Worm (Caenorhabditis elegans) whole organism, early embryonic: ENCODE results near the gene H06I04.3.

Experiments
- B0310.2 ChIP-seq: sonication (generic microtip); optimal IDR thresholded peaks from 2 replicates; lab custom pipeline; 2016; ENCODE audit warnings: mild to moderate bottlenecking, missing genetic modification characterization, missing compliant biosample characterization
- F13C5.2 ChIP-seq: sonication (generic microtip); optimal IDR thresholded peaks from 2 replicates; lab custom pipeline; 2017; ENCODE audit warnings: mild to moderate bottlenecking, missing genetic modification characterization, inconsistent platforms, missing compliant biosample characterization
- ama-1 ChIP-seq: fragments of 150-350 bp; optimal IDR thresholded peaks from 2 replicates; lab custom pipeline; 2014
- ceh-13 ChIP-seq: fragments of 200-800 bp; sonication (Bioruptor generic); optimal IDR thresholded peaks from 2 replicates; lab custom pipeline; 2018; ENCODE audit warnings: mild to moderate bottlenecking, missing genetic modification characterization, missing compliant biosample characterization
- ceh-36 ChIP-seq: sonication (generic microtip); optimal IDR thresholded peaks from 2 replicates; lab custom pipeline; 2016; ENCODE audit warnings: missing genetic modification characterization, inconsistent platforms, missing compliant biosample characterization
- ets-7 ChIP-seq: sonication (generic microtip); optimal IDR thresholded peaks from 2 replicates; lab custom pipeline; 2016; ENCODE audit warnings: missing genotype, missing genetic modification characterization, missing compliant biosample characterization
- flt-1 ChIP-seq: fragments of 200-800 bp; sonication (Bioruptor generic); IDR thresholded peaks from 2 replicates; pipeline ENCODE4 v1.3.6; 2022; ENCODE audit warnings: missing genetic modification characterization, missing compliant biosample characterization
- hmg-4 ChIP-seq: fragments of 200-800 bp; sonication (Bioruptor generic); optimal IDR thresholded peaks from 2 replicates; lab custom pipeline; 2018; ENCODE audit warnings: mild to moderate bottlenecking, missing genetic modification characterization, missing compliant biosample characterization
- hnd-1 ChIP-seq: sonication (generic microtip); optimal IDR thresholded peaks from 2 replicates; lab custom pipeline; 2016; ENCODE audit warnings: missing genetic modification characterization, missing compliant biosample characterization
- pes-1 ChIP-seq: fragments of 200-800 bp; sonication (Bioruptor generic); IDR thresholded peaks from 2 replicates; pipeline ENCODE4 v1.3.6; 2022; ENCODE audit warnings: missing genetic modification reagents, missing genetic modification characterization, missing compliant biosample characterization
- scrt-1 ChIP-seq: fragments of 200-800 bp; sonication (Bioruptor generic); IDR thresholded peaks from 2 replicates; pipeline ENCODE4 v1.3.6; 2022; ENCODE audit warnings: missing genetic modification characterization, missing compliant biosample characterization
- sea-1 ChIP-seq: fragments of 200-800 bp; sonication (Bioruptor generic); conservative IDR thresholded peaks from 2 replicates; pipeline ENCODE4 v1.3.6; 2022; ENCODE audit warnings: missing genetic modification characterization, missing compliant biosample characterization
- tbx-37 ChIP-seq: fragments of 200-800 bp; sonication (Bioruptor generic); conservative IDR thresholded peaks from 2 replicates; pipeline ENCODE4 v1.3.6; 2022; ENCODE audit warnings: missing genetic modification reagents, missing genetic modification characterization, missing compliant biosample characterization
- tra-4 ChIP-seq: sonication (generic microtip); optimal IDR thresholded peaks from 2 replicates; lab custom pipeline; 2017; ENCODE audit warnings: missing genetic modification characterization, missing compliant biosample characterization

- TF ChIP-seq ama-1 (no peak), F13C5.2 (no peak), tbx-37 (GFP tag; lab: Robert Waterston, UW) (no peak), ets-7 (tag; lab: Kevin White, UChicago) (no peak), ceh-13 (no peak), flt-1 (GFP tag; lab: Robert Waterston, UW) (no peak), hnd-1 (tag; lab: Kevin White, UChicago) (no peak), sea-1 (no peak), tra-4 (tag; lab: Kevin White, UChicago) (no peak), hmg-4 (no peak), ceh-36 (tag; lab: Kevin White, UChicago) (no peak), B0310.2 (tag; lab: Kevin White, UChicago) (no peak), scrt-1 (GFP tag; lab: Robert Waterston, UW) (no peak), pes-1 (GFP tag; lab: Robert Waterston, UW) (no peak)
Measured at ce11 chrIII:3063084-3063483, 7.2 kb upstream of the H06I04.3 start.
